Worm (Caenorhabditis elegans) whole organism, early embryonic: Measurements from ENCODE around the gene tbc-12.

ENCODE experiments used
- B0310.2 ChIP-seq: sonication (generic microtip); optimal IDR thresholded peaks from 2 replicates; lab custom pipeline; 2016; ENCODE audit warnings: mild to moderate bottlenecking, missing genetic modification characterization, missing compliant biosample characterization
- F13C5.2 ChIP-seq: sonication (generic microtip); optimal IDR thresholded peaks from 2 replicates; lab custom pipeline; 2017; ENCODE audit warnings: mild to moderate bottlenecking, missing genetic modification characterization, inconsistent platforms, missing compliant biosample characterization
- aly-1 ChIP-seq: sonication (generic microtip); optimal IDR thresholded peaks from 2 replicates; lab custom pipeline; 2016; ENCODE audit warnings: missing genetic modification characterization, missing compliant biosample characterization
- ama-1 ChIP-seq: fragments of 150-350 bp; optimal IDR thresholded peaks from 2 replicates; lab custom pipeline; 2014
- ceh-13 ChIP-seq: fragments of 200-800 bp; sonication (Bioruptor generic); optimal IDR thresholded peaks from 2 replicates; lab custom pipeline; 2018; ENCODE audit warnings: mild to moderate bottlenecking, missing genetic modification characterization, missing compliant biosample characterization
- ceh-36 ChIP-seq: sonication (generic microtip); optimal IDR thresholded peaks from 2 replicates; lab custom pipeline; 2016; ENCODE audit warnings: missing genetic modification characterization, inconsistent platforms, missing compliant biosample characterization
- ets-7 ChIP-seq: sonication (generic microtip); optimal IDR thresholded peaks from 2 replicates; lab custom pipeline; 2016; ENCODE audit warnings: missing genotype, missing genetic modification characterization, missing compliant biosample characterization
- flt-1 ChIP-seq: fragments of 200-800 bp; sonication (Bioruptor generic); IDR thresholded peaks from 2 replicates; pipeline ENCODE4 v1.3.6; 2022; ENCODE audit warnings: missing genetic modification characterization, missing compliant biosample characterization
- hmbx-1 ChIP-seq: sonication (generic microtip); optimal IDR thresholded peaks from 2 replicates; lab custom pipeline; 2016; ENCODE audit warnings: mild to moderate bottlenecking, missing genetic modification characterization, missing compliant biosample characterization
- hmg-4 ChIP-seq: fragments of 200-800 bp; sonication (Bioruptor generic); optimal IDR thresholded peaks from 2 replicates; lab custom pipeline; 2018; ENCODE audit warnings: mild to moderate bottlenecking, missing genetic modification characterization, missing compliant biosample characterization
- hnd-1 ChIP-seq: sonication (generic microtip); optimal IDR thresholded peaks from 2 replicates; lab custom pipeline; 2016; ENCODE audit warnings: missing genetic modification characterization, missing compliant biosample characterization
- pes-1 ChIP-seq: fragments of 200-800 bp; sonication (Bioruptor generic); IDR thresholded peaks from 2 replicates; pipeline ENCODE4 v1.3.6; 2022; ENCODE audit warnings: missing genetic modification reagents, missing genetic modification characterization, missing compliant biosample characterization
- scrt-1 ChIP-seq: fragments of 200-800 bp; sonication (Bioruptor generic); IDR thresholded peaks from 2 replicates; pipeline ENCODE4 v1.3.6; 2022; ENCODE audit warnings: missing genetic modification characterization, missing compliant biosample characterization
- sea-1 ChIP-seq: fragments of 200-800 bp; sonication (Bioruptor generic); conservative IDR thresholded peaks from 2 replicates; pipeline ENCODE4 v1.3.6; 2022; ENCODE audit warnings: missing genetic modification characterization, missing compliant biosample characterization
- tbx-11 ChIP-seq: fragments of 200-800 bp; sonication (Bioruptor generic); IDR thresholded peaks from 2 replicates; pipeline ENCODE4 v1.3.6; 2022; ENCODE audit warnings: missing genetic modification characterization, missing compliant biosample characterization
- tbx-37 ChIP-seq: fragments of 200-800 bp; sonication (Bioruptor generic); conservative IDR thresholded peaks from 2 replicates; pipeline ENCODE4 v1.3.6; 2022; ENCODE audit warnings: missing genetic modification reagents, missing genetic modification characterization, missing compliant biosample characterization
- tra-4 ChIP-seq: sonication (generic microtip); optimal IDR thresholded peaks from 2 replicates; lab custom pipeline; 2017; ENCODE audit warnings: missing genetic modification characterization, missing compliant biosample characterization

The tbc-12 gene

DNA sequence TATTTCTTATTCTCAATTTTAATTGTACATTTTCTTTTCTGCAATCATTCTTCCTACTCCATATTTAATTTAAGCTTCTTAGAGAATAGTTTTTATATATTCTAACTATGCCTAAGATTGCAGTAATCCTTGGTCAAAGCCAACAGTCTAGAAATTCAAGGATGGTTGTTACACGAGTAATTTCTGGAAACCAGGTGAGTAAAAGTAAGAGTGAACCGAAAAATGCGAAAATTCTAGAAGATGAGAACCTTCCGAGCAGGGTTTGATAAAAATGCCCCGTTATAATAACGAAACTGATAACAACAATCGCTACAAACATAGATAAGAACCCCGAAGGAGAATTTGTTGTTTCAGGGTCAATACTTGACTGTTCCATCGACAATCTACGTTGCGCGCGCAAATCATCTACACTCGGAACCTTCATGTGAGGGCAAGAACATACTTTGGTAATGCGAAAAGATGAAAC, 33.1 kb upstream of the tbc-12 start, which contains the start of gene F52H2.15:
Gene F52H2.15 (plus strand): TSS at position 51 of the 466 bp plus-strand sequence.
- TF ChIP-seq B0310.2: no peak
- no peak for TF ChIP-seq ceh-13
- TF ChIP-seq sea-1 (GFP tag; lab: Robert Waterston, UW): no peak
- TF ChIP-seq flt-1 (GFP tag; lab: Robert Waterston, UW): no peak
- TF ChIP-seq tra-4 (tag; lab: Kevin White, UChicago): no peak
- TF ChIP-seq tbx-37: no peak
- TF ChIP-seq aly-1: no peak
- no peak for TF ChIP-seq scrt-1
- TF ChIP-seq F13C5.2 (tag; lab: Kevin White, UChicago): no peak
- TF ChIP-seq hmg-4 (GFP tag; lab: Kevin White, UChicago): no peak
- TF ChIP-seq hmbx-1: no peak
- no peak for TF ChIP-seq tbx-11 (GFP tag; lab: Robert Waterston, UW)

- TF ChIP-seq ceh-36: no peak
- TF ChIP-seq pes-1 (GFP tag; lab: Robert Waterston, UW): no peak
- no peak for TF ChIP-seq tra-4 (tag; lab: Kevin White, UChicago)
- no peak for TF ChIP-seq tbx-11 (GFP tag; lab: Robert Waterston, UW)
Measured at ce11 chrX:2564047-2564446, 31.8 kb upstream of the tbc-12 start, which contains the start of gene dhcr-24. Gene dhcr-24, minus strand, starts transcription at chrX:2564147.

DNA sequence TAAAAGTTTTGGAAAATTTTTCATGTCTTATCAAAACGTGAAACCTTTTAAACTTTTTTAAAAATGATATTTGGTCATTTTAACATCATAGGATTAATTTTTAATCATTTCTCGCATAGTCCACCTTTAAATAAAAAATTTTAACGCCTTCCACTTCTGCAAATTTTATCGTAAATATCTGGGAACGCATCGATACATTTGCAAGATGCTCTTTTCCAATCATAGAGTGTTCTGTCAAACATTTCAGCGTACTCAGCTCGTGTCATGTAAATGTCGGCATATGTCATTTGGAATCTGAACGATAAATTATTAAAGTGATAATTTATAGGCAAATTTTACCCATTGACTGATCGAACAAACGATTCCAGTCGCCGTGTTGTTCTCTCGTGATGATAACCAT, 27.7 kb upstream of the tbc-12 start, which contains the start of gene F52H2.5:
Gene F52H2.5 (minus strand): TSS at position 101 of the 400 bp plus-strand sequence.
- no peak for TF ChIP-seq hmg-4 (GFP tag; lab: Kevin White, UChicago)
- no peak for TF ChIP-seq tbx-37
- no peak for TF ChIP-seq pes-1 (GFP tag; lab: Robert Waterston, UW)
- TF ChIP-seq ets-7 (tag; lab: Kevin White, UChicago): no peak
- no peak for TF ChIP-seq tbx-11 (GFP tag; lab: Robert Waterston, UW)
- no peak for TF ChIP-seq hmbx-1
- TF ChIP-seq ama-1 (lab: Kevin White, UChicago): no peak
- no peak for TF ChIP-seq tra-4 (tag; lab: Kevin White, UChicago)
- no peak for TF ChIP-seq sea-1 (GFP tag; lab: Robert Waterston, UW)
- TF ChIP-seq ceh-36: no peak
- TF ChIP-seq F13C5.2 (tag; lab: Kevin White, UChicago): no peak
- TF ChIP-seq aly-1: no peak
- TF ChIP-seq hnd-1: no peak
- TF ChIP-seq ceh-13: no peak

ce11 chrX:2559399-2559798, 27.1 kb upstream of the tbc-12 start:
- TF ChIP-seq ceh-36 (no peak), F13C5.2 (tag; lab: Kevin White, UChicago) (peak; percentile 4)

DNA sequence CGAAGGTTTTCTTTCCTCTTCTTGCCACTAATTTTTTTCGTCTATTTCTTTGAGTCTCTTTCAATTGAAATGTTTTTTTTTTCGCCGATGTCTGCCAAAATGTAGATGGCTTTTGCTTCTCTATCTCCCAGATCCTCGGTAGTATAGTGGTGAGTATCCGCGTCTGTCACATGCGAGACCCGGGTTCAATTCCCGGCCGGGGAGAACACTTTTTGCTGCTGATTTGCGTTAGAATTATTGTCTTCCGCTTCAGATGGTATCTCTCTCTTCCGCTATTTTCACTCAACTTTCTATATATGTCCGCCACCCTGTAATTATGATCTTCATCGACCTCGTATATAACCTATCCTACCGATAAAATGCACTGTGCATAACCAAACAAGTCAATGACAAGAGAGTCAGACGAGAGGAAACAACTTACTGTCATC, 21.2 kb upstream of the tbc-12 start:
- peak; percentile 68 for TF ChIP-seq tbx-11 (GFP tag; lab: Robert Waterston, UW)
- peak; percentile 46 for TF ChIP-seq F13C5.2 (tag; lab: Kevin White, UChicago)
- peak; percentile 28 for TF ChIP-seq tbx-37
- TF ChIP-seq hmg-4 (GFP tag; lab: Kevin White, UChicago): no peak
- peak; percentile 76 for TF ChIP-seq pes-1 (GFP tag; lab: Robert Waterston, UW)
- TF ChIP-seq ama-1 (lab: Kevin White, UChicago): no peak
- peak; percentile 64 for TF ChIP-seq ets-7 (tag; lab: Kevin White, UChicago)
- TF ChIP-seq hnd-1: peak; percentile 54
- TF ChIP-seq sea-1 (GFP tag; lab: Robert Waterston, UW): no peak
- peak; percentile 22 for TF ChIP-seq ceh-36
- no peak for TF ChIP-seq hmbx-1
- TF ChIP-seq scrt-1: peak; percentile 71
- no peak for TF ChIP-seq ceh-13
- TF ChIP-seq B0310.2: no peak
- peak; percentile 30; the same call in 1 of the 2 replicates for TF ChIP-seq flt-1 (GFP tag; lab: Robert Waterston, UW)
- TF ChIP-seq aly-1: peak; percentile 49

ce11 chrX:2552210-2552674, 20.0 kb upstream of the tbc-12 start, which contains the start of gene aat-3:
Gene aat-3, plus strand, starts transcription at chrX:2552260.
- TF ChIP-seq B0310.2 (no peak), hmg-4 (GFP tag; lab: Kevin White, UChicago) (peak; percentile 73), ceh-36 (no peak)

DNA sequence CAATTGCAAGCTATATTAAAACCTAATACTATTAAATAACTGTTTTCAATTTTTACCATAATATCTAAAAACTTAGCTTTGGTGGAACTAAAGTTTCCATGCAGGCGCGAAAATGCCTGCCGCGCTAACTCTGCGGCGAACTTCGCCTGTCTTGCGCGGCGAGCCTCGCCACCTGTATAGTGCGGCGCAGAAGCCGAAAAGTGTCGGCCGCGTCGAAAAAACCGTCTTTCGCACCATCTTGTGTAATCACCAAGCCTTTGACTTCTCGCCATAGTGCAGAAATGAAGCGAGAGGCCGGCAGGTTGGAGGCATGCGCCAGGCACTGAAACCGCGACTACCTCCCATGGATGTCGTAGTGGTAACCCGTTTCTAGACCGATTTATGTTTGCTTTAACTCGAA, 19.2 kb upstream of the tbc-12 start:
- no peak for TF ChIP-seq hmbx-1
- TF ChIP-seq aly-1: no peak
- TF ChIP-seq tbx-37: no peak
- no peak for TF ChIP-seq tra-4 (tag; lab: Kevin White, UChicago)
- no peak for TF ChIP-seq F13C5.2 (tag; lab: Kevin White, UChicago)
- TF ChIP-seq ceh-36: no peak
- TF ChIP-seq ama-1 (lab: Kevin White, UChicago): no peak
- no peak for TF ChIP-seq B0310.2
- TF ChIP-seq flt-1 (GFP tag; lab: Robert Waterston, UW): no peak
- no peak for TF ChIP-seq hnd-1
- TF ChIP-seq ceh-13: no peak
- TF ChIP-seq pes-1 (GFP tag; lab: Robert Waterston, UW): no peak
- no peak for TF ChIP-seq ets-7 (tag; lab: Kevin White, UChicago)
- no peak for TF ChIP-seq tbx-11 (GFP tag; lab: Robert Waterston, UW)
- TF ChIP-seq sea-1 (GFP tag; lab: Robert Waterston, UW): no peak
- no peak for TF ChIP-seq hmg-4 (GFP tag; lab: Kevin White, UChicago)
- no peak for TF ChIP-seq scrt-1

DNA sequence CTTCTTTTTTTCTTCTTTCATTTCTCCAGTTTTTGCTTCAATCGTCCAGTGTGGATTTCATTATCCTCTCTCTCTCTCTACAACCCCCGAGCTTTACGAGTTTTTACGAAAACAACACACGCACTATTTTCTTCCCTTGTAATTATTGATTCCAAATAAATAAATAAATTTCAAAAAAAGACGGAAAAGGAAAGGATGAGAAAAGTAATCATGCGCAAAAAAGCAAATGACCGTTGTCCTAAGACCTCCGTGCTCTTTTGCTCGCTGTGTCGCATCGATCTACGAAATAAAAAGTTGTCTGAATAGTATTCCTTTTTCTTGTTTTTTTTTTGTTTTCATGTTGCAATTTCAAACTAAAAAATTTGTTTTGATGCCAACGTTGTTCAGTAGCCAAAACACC, 18.4 kb upstream of the tbc-12 start:
- TF ChIP-seq ceh-13: no peak
- TF ChIP-seq ceh-36: no peak
- no peak for TF ChIP-seq B0310.2
- TF ChIP-seq F13C5.2 (tag; lab: Kevin White, UChicago): no peak
- no peak for TF ChIP-seq ama-1 (lab: Kevin White, UChicago)
- no peak for TF ChIP-seq hnd-1
- no peak for TF ChIP-seq ets-7 (tag; lab: Kevin White, UChicago)
- TF ChIP-seq aly-1: no peak
- TF ChIP-seq scrt-1: no peak
- no peak for TF ChIP-seq flt-1 (GFP tag; lab: Robert Waterston, UW)
- no peak for TF ChIP-seq pes-1 (GFP tag; lab: Robert Waterston, UW)
- no peak for TF ChIP-seq tbx-37
- TF ChIP-seq hmbx-1: no peak
- no peak for TF ChIP-seq tbx-11 (GFP tag; lab: Robert Waterston, UW)
- no peak for TF ChIP-seq hmg-4 (GFP tag; lab: Kevin White, UChicago)
- TF ChIP-seq sea-1 (GFP tag; lab: Robert Waterston, UW): no peak
- no peak for TF ChIP-seq tra-4 (tag; lab: Kevin White, UChicago)
